Worm (Caenorhabditis elegans) whole organism, midembryonic: ENCODE data around the gene pph-4.2.

ENCODE experiments used
- T22C8.4 ChIP-seq: fragments of 200-800 bp; sonication (Bioruptor generic); IDR thresholded peaks from 2 replicates; pipeline ENCODE4 v1.3.6; 2022; ENCODE audit warnings: missing genetic modification characterization, missing compliant biosample characterization
- cog-1 ChIP-seq: sonication (generic microtip); optimal IDR thresholded peaks from 2 replicates; lab custom pipeline; 2016; ENCODE audit warnings: missing genetic modification characterization, missing compliant biosample characterization
- flt-1 ChIP-seq: fragments of 200-800 bp; sonication (Bioruptor generic); IDR thresholded peaks from 2 replicates; pipeline ENCODE4 v1.3.6; 2022; ENCODE audit warnings: missing genetic modification characterization, missing compliant biosample characterization
- klf-2 ChIP-seq: fragments of 200-800 bp; sonication (Bioruptor generic); conservative IDR thresholded peaks from 2 replicates; pipeline ENCODE4 v1.3.6; 2022; ENCODE audit warnings: missing genetic modification reagents, missing genetic modification characterization, missing compliant biosample characterization
- med-1 ChIP-seq: sonication (generic microtip); optimal IDR thresholded peaks from 2 replicates; lab custom pipeline; 2017; ENCODE audit warnings: missing genetic modification characterization, mild to moderate bottlenecking, missing compliant biosample characterization, antibody characterized with exemption, missing genetic modification reagents; ENCODE audit not compliant: insufficient read depth
- ref-1 ChIP-seq: fragments of 200-800 bp; sonication (Bioruptor generic); conservative IDR thresholded peaks from 2 replicates; pipeline ENCODE4 v1.3.6; 2022; ENCODE audit warnings: missing genetic modification reagents, missing genetic modification characterization, missing compliant biosample characterization
- ztf-23 ChIP-seq: fragments of 200-800 bp; sonication (Bioruptor generic); IDR thresholded peaks from 2 replicates; pipeline ENCODE4 v1.3.6; 2022; ENCODE audit warnings: missing genetic modification reagents, missing genetic modification characterization, missing compliant biosample characterization
- ztf-29 ChIP-seq: fragments of 200-800 bp; sonication (Bioruptor generic); IDR thresholded peaks from 2 replicates; pipeline ENCODE4 v1.3.6; 2022; ENCODE audit warnings: missing genetic modification reagents, missing genetic modification characterization, missing compliant biosample characterization

ce11 chrIII:12368462-12369306, 8.4 kb downstream of the pph-4.2 start, which contains the start of gene his-72:
- TF ChIP-seq cog-1 = no peak
- TF ChIP-seq ref-1 (GFP tag; lab: Robert Waterston, UW) = no peak
- TF ChIP-seq flt-1 = peak; percentile 34; the same call in 1 of the 2 replicates
- peak; percentile 17; the same call in 1 of the 2 replicates for TF ChIP-seq ztf-29
- no peak for TF ChIP-seq klf-2 (GFP tag; lab: Robert Waterston, UW)
- TF ChIP-seq ztf-23 (GFP tag; lab: Robert Waterston, UW) = no peak; the same call in 1 of the 2 replicates
- TF ChIP-seq med-1 (GFP tag; lab: Kevin White, UChicago) = no peak
- 0 out of 2 replicates have a peak, but pooled peaks have one; percentile 37 for TF ChIP-seq T22C8.4
